Worm (Caenorhabditis elegans) whole organism, L3 larva: ENCODE measurements around the gene fat-2.

Experiments used
- ceh-28 ChIP-seq: fragments of 150-350 bp; optimal IDR thresholded peaks from 2 replicates; lab custom pipeline; 2014; ENCODE audit warnings: missing biosample characterization, missing genetic modification reagents, missing genetic modification characterization
- daf-12 ChIP-seq: fragments of 150-350 bp; optimal IDR thresholded peaks from 2 replicates; lab custom pipeline; 2014; ENCODE audit warnings: missing biosample characterization, missing genetic modification reagents, missing genetic modification characterization
- fkh-10 ChIP-seq: sonication (generic microtip); optimal IDR thresholded peaks from 2 replicates; lab custom pipeline; 2017; ENCODE audit warnings: missing biosample characterization, missing genetic modification reagents, missing genetic modification characterization
- fos-1 ChIP-seq: fragments of 150-350 bp; optimal IDR thresholded peaks from 2 replicates; lab custom pipeline; 2014; ENCODE audit warnings: missing biosample characterization, missing genetic modification characterization
- hmg-11 ChIP-seq: sonication (generic microtip); optimal IDR thresholded peaks from 2 replicates; lab custom pipeline; 2016; ENCODE audit warnings: missing genetic modification characterization, missing compliant biosample characterization
- lin-15B ChIP-seq: fragments of 150-350 bp; optimal IDR thresholded peaks from 2 replicates; lab custom pipeline; 2014; ENCODE audit warnings: missing biosample characterization, missing genetic modification characterization
- mdl-1 ChIP-seq: fragments of 150-350 bp; optimal IDR thresholded peaks from 2 replicates; lab custom pipeline; 2014; ENCODE audit warnings: missing biosample characterization, missing genetic modification characterization
- nhr-11 ChIP-seq: fragments of 150-350 bp; optimal IDR thresholded peaks from 2 replicates; lab custom pipeline; 2014; ENCODE audit warnings: missing biosample characterization, missing genetic modification characterization
- nhr-67 ChIP-seq: fragments of 150-350 bp; optimal IDR thresholded peaks from 2 replicates; lab custom pipeline; 2014; ENCODE audit warnings: missing biosample characterization, missing genetic modification characterization
- pha-4 ChIP-seq: fragments of 150-350 bp; optimal IDR thresholded peaks from 2 replicates; lab custom pipeline; 2014; ENCODE audit warnings: missing biosample characterization, missing genetic modification reagents, missing genetic modification characterization
- unc-62 ChIP-seq: fragments of 150-350 bp; sonication (generic microtip); optimal IDR thresholded peaks from 4 replicates; lab custom pipeline; 2014; ENCODE audit warnings: missing biosample characterization, missing genetic modification reagents, missing genetic modification characterization
- zag-1 ChIP-seq: fragments of 150-350 bp; optimal IDR thresholded peaks from 2 replicates; lab custom pipeline; 2014; ENCODE audit warnings: missing biosample characterization, missing genetic modification characterization
- ztf-11 ChIP-seq: fragments of 150-350 bp; optimal IDR thresholded peaks from 2 replicates; lab custom pipeline; 2014; ENCODE audit warnings: missing biosample characterization, missing genetic modification characterization
- ztf-4 ChIP-seq: fragments of 150-350 bp; optimal IDR thresholded peaks from 2 replicates; lab custom pipeline; 2014; ENCODE audit warnings: missing biosample characterization, missing genetic modification characterization

- TF ChIP-seq ztf-11: no peak
- TF ChIP-seq fos-1: no peak
- TF ChIP-seq fkh-10 (GFP tag; lab: Kevin White, UChicago): no peak
- TF ChIP-seq mdl-1 (tag; lab: Kevin White, UChicago): no peak
- no peak for TF ChIP-seq ceh-28 (tag; lab: Kevin White, UChicago)
- no peak for TF ChIP-seq hmg-11 (tag; lab: Kevin White, UChicago)
- no peak for TF ChIP-seq nhr-11
- TF ChIP-seq unc-62 (GFP tag; lab: Kevin White, UChicago): no peak
- no peak for TF ChIP-seq ztf-4 (tag; lab: Kevin White, UChicago)
- TF ChIP-seq lin-15B (tag; lab: Kevin White, UChicago): no peak
- TF ChIP-seq nhr-67 (tag; lab: Kevin White, UChicago): no peak
- TF ChIP-seq zag-1 (tag; lab: Kevin White, UChicago): no peak
- TF ChIP-seq daf-12 (tag; lab: Kevin White, UChicago): no peak
- no peak for TF ChIP-seq pha-4
Measured at ce11 chrIV:13315344-13315743, 8.3 kb upstream of the fat-2 start, which contains the start of gene fat-1.
